Fruit fly (Drosophila melanogaster): Measurements from ENCODE around the gene CG12502.

The CG12502 gene

dm6 chr3L:818438-819138 is 46.6 kb upstream of the CG12502 start (continued):
- TF ChIP-seq bcd (GFP tag; optimal IDR thresholded peaks at IDR 0.05), result no peak
- no peak for TF ChIP-seq zen2 (GFP tag; IDR thresholded peaks at IDR 0.05; ENCODE audit: partially characterized antibody)
- no peak for TF ChIP-seq jigr1 (GFP tag; IDR thresholded peaks at IDR 0.05)
- no peak for TF ChIP-seq pan (optimal IDR thresholded peaks at IDR 0.05)
- peak in 1 of 2 experiments; percentile 75 for TF ChIP-seq pan (GFP tag; optimal IDR thresholded peaks at IDR 0.05 in 1 of 2, IDR thresholded peaks at IDR 0.05 in 1 of 2)
- TF ChIP-seq abd-A (tag; optimal IDR thresholded peaks at IDR 0.05), result no peak
- no peak for TF ChIP-seq stwl (tag; optimal IDR thresholded peaks at IDR 0.05)
- TF ChIP-seq CG10267 (tag; optimal IDR thresholded peaks at IDR 0.05), result no peak
- no peak for TF ChIP-seq CG10543 (GFP tag; optimal IDR thresholded peaks at IDR 0.05)
- no peak for TF ChIP-seq CG7928 (GFP tag; optimal IDR thresholded peaks at IDR 0.05)
- TF ChIP-seq Six4 (GFP tag; optimal IDR thresholded peaks at IDR 0.05), result no peak
- TF ChIP-seq schlank (tag; optimal IDR thresholded peaks at IDR 0.05), result no peak
- TF ChIP-seq tin (GFP tag; optimal IDR thresholded peaks at IDR 0.05), result no peak
- TF ChIP-seq dmrt11E (tag; optimal IDR thresholded peaks at IDR 0.05), result no peak
- no peak for TF ChIP-seq H15 (GFP tag; IDR thresholded peaks at IDR 0.05)
- TF ChIP-seq Gug (GFP tag; IDR thresholded peaks at IDR 0.05), result peak; percentile 35; the same call in 1 of the 4 replicates
- no peak for TF ChIP-seq luna (GFP tag; optimal IDR thresholded peaks at IDR 0.05)
- no peak for TF ChIP-seq cad (GFP tag; optimal IDR thresholded peaks at IDR 0.05)
- no peak for TF ChIP-seq NC2α (GFP tag; optimal IDR thresholded peaks at IDR 0.05)
- TF ChIP-seq CG33213 (GFP tag; optimal IDR thresholded peaks at IDR 0.05), result no peak
- TF ChIP-seq CG8478 (optimal IDR thresholded peaks at IDR 0.05), result no peak
- TF ChIP-seq Ada2b (GFP tag; IDR thresholded peaks at IDR 0.05), result no peak
- TF ChIP-seq p53 (GFP tag; optimal IDR thresholded peaks at IDR 0.05), result no peak
- TF ChIP-seq ara (GFP tag; IDR thresholded peaks at IDR 0.05), result no peak
- no peak for TF ChIP-seq gsb (GFP tag; IDR thresholded peaks at IDR 0.05)
- no peak for TF ChIP-seq C15 (GFP tag; IDR thresholded peaks at IDR 0.05)
- TF ChIP-seq CG16813 (GFP tag; IDR thresholded peaks at IDR 0.05; ENCODE audit: partially characterized antibody), result no peak
- no peak for TF ChIP-seq CG8281 (tag; optimal IDR thresholded peaks at IDR 0.05)
- no peak for TF ChIP-seq CG17612 (GFP tag; IDR thresholded peaks at IDR 0.05)
- TF ChIP-seq gcm (GFP tag; optimal IDR thresholded peaks at IDR 0.05), result no peak
- no peak for TF ChIP-seq CG6272 (GFP tag; IDR thresholded peaks at IDR 0.05)
- no peak for TF ChIP-seq CG4424 (GFP tag; optimal IDR thresholded peaks at IDR 0.05)
- TF ChIP-seq rib (GFP tag; IDR thresholded peaks at IDR 0.05), result no peak
- no peak; the same call in 2 of the 3 replicates for TF ChIP-seq croc (GFP tag; conservative IDR thresholded peaks at IDR 0.05)
- no peak for TF ChIP-seq D (optimal IDR thresholded peaks at IDR 0.05)
- TF ChIP-seq D (GFP tag; optimal IDR thresholded peaks at IDR 0.05), result no peak
- TF ChIP-seq Fer3 (tag; optimal IDR thresholded peaks at IDR 0.05), result no peak
- no peak for TF ChIP-seq CG10959 (GFP tag; IDR thresholded peaks at IDR 0.05)
- no peak for TF ChIP-seq CG8359 (GFP tag; optimal IDR thresholded peaks at IDR 0.05; ENCODE audit: borderline replicate concordance)
- no peak for TF ChIP-seq ind (GFP tag; optimal IDR thresholded peaks at IDR 0.05)
- TF ChIP-seq CoRest (tag; optimal IDR thresholded peaks at IDR 0.05), result peak; percentile 37
- TF ChIP-seq zen (tag; optimal IDR thresholded peaks at IDR 0.05), result no peak
- peak; percentile 12; the same call in 1 of the 2 replicates for TF ChIP-seq sisA (GFP tag; IDR thresholded peaks at IDR 0.05)
- TF ChIP-seq CG6254 (GFP tag; optimal IDR thresholded peaks at IDR 0.05), result no peak
- no peak for TF ChIP-seq Elba2 (GFP tag; optimal IDR thresholded peaks at IDR 0.05)
- TF ChIP-seq CG14050 (GFP tag; IDR thresholded peaks at IDR 0.05), result peak; percentile 48; the same call in 2 of the 3 replicates
- TF ChIP-seq CkIIα-i1 (GFP tag; IDR thresholded peaks at IDR 0.05), result no peak
- no peak for TF ChIP-seq hth (optimal IDR thresholded peaks at IDR 0.05)
- TF ChIP-seq pros (GFP tag; optimal IDR thresholded peaks at IDR 0.05), result no peak
- TF ChIP-seq CG6689 (GFP tag; IDR thresholded peaks at IDR 0.05), result 0 out of 2 replicates have a peak, but pooled peaks have one; percentile 18
- TF ChIP-seq CTCF (GFP tag; optimal IDR thresholded peaks at IDR 0.05), result no peak
- no peak for TF ChIP-seq CG42726 (GFP tag; IDR thresholded peaks at IDR 0.05; ENCODE audit: partially characterized antibody)
